Worm (Caenorhabditis elegans) whole organism, L1 larva: ENCODE results near the gene srj-53.
A peak's percentile ranks its signal among the peaks of the same experiment; 100 is the strongest.

Experiments
- ama-1 ChIP-seq: fragments of 150-350 bp; optimal IDR thresholded peaks from 2 replicates; lab custom pipeline; 2014
- blmp-1 ChIP-seq: fragments of 150-350 bp; optimal IDR thresholded peaks from 2 replicates; lab custom pipeline; 2014; ENCODE audit warnings: missing biosample characterization, missing genetic modification characterization
- dpl-1 ChIP-seq, 3 experiments: fragments of 150-350 bp in 2 of 3; sonication (generic microtip) in 1 of 3; optimal IDR thresholded peaks; 2 replicates each; lab custom pipeline; 2014 to 2017; ENCODE audit warnings: missing biosample characterization in 3 of 3, missing genetic modification characterization in 3 of 3, missing genetic modification reagents in 3 of 3
- efl-1 ChIP-seq, 4 experiments: fragments of 150-350 bp; optimal IDR thresholded peaks in 3 of 4; peaks in 1 of 4; 1 replicate in 1 of 4; 2 replicates in 3 of 4; lab custom pipeline; 2014; ENCODE audit warnings: missing biosample characterization in 2 of 4, missing genetic modification characterization in 2 of 4, missing genetic modification reagents in 2 of 4
- egl-13 ChIP-seq: sonication (generic microtip); optimal IDR thresholded peaks from 2 replicates; lab custom pipeline; 2016; ENCODE audit warnings: missing genotype, missing genetic modification reagents, missing genetic modification characterization, missing compliant biosample characterization
- elt-2 ChIP-seq: sonication (generic microtip); optimal IDR thresholded peaks from 2 replicates; lab custom pipeline; 2016; ENCODE audit warnings: missing genetic modification characterization, mild to moderate bottlenecking, inconsistent platforms, missing compliant biosample characterization, missing genetic modification reagents
- fkh-8 ChIP-seq: sonication (generic microtip); optimal IDR thresholded peaks from 2 replicates; lab custom pipeline; 2016; ENCODE audit warnings: mild to moderate bottlenecking, missing genetic modification characterization, missing compliant biosample characterization
- lin-39 ChIP-seq: fragments of 150-350 bp; optimal IDR thresholded peaks from 2 replicates; lab custom pipeline; 2014; ENCODE audit warnings: missing biosample characterization, missing genetic modification reagents, missing genetic modification characterization
- lsy-2 ChIP-seq, 2 experiments: fragments of 150-350 bp; optimal IDR thresholded peaks; 2 replicates each; lab custom pipeline; 2014; ENCODE audit warnings: missing biosample characterization in 2 of 2, missing genetic modification characterization in 2 of 2
- mdl-1 ChIP-seq, 2 experiments: fragments of 150-350 bp; optimal IDR thresholded peaks; 2 replicates each; lab custom pipeline; 2014 to 2017; ENCODE audit warnings: missing biosample characterization in 2 of 2, missing genetic modification characterization in 2 of 2, inconsistent platforms in 1 of 2
- nhr-47 ChIP-seq: sonication (generic microtip); optimal IDR thresholded peaks from 2 replicates; lab custom pipeline; 2016; ENCODE audit warnings: mild to moderate bottlenecking, missing genetic modification characterization, moderate library complexity, missing compliant biosample characterization
- nhr-85 ChIP-seq: sonication (generic microtip); peaks from one replicate; lab custom pipeline; 2016; ENCODE audit warnings: missing genetic modification characterization, inconsistent platforms, missing compliant biosample characterization
- pax-3 ChIP-seq: fragments of 200-800 bp; sonication (Bioruptor generic); optimal IDR thresholded peaks from 2 replicates; lab custom pipeline; 2018; ENCODE audit warnings: mild to moderate bottlenecking, missing genetic modification characterization, moderate library complexity, missing compliant biosample characterization
- rnt-1 ChIP-seq: sonication (generic microtip); optimal IDR thresholded peaks from 2 replicates; lab custom pipeline; 2016; ENCODE audit warnings: mild to moderate bottlenecking, missing genetic modification characterization, moderate library complexity, missing compliant biosample characterization
- skn-1 ChIP-seq: fragments of 150-350 bp; optimal IDR thresholded peaks from 2 replicates; lab custom pipeline; 2014; ENCODE audit warnings: missing biosample characterization, missing genetic modification characterization
- snu-23 ChIP-seq: sonication (generic microtip); optimal IDR thresholded peaks from 2 replicates; lab custom pipeline; 2016; ENCODE audit warnings: missing genetic modification characterization, missing compliant biosample characterization
- sox-4 ChIP-seq: sonication (generic microtip); optimal IDR thresholded peaks from 2 replicates; lab custom pipeline; 2016; ENCODE audit warnings: missing genetic modification characterization, missing compliant biosample characterization
- sup-37 ChIP-seq: fragments of 200-800 bp; sonication (Bioruptor generic); optimal IDR thresholded peaks from 2 replicates; lab custom pipeline; 2018; ENCODE audit warnings: mild to moderate bottlenecking, missing genetic modification characterization, missing compliant biosample characterization
- swsn-7 ChIP-seq: sonication (generic microtip); optimal IDR thresholded peaks from 2 replicates; lab custom pipeline; 2016; ENCODE audit warnings: missing genetic modification characterization, missing compliant biosample characterization
- unc-130 ChIP-seq: fragments of 150-350 bp; optimal IDR thresholded peaks from 2 replicates; lab custom pipeline; 2017; ENCODE audit warnings: missing biosample characterization, missing genetic modification characterization, inconsistent platforms
- unc-30 ChIP-seq: sonication (generic microtip); optimal IDR thresholded peaks from 2 replicates; lab custom pipeline; 2017; ENCODE audit warnings: missing biosample characterization, missing genetic modification characterization
- zip-4 ChIP-seq: fragments of 200-800 bp; sonication (Bioruptor generic); optimal IDR thresholded peaks from 2 replicates; lab custom pipeline; 2018; ENCODE audit warnings: mild to moderate bottlenecking, missing genetic modification characterization, moderate library complexity, missing compliant biosample characterization

The srj-53 gene

ce11 chrV:695914-696313 is 1.4 kb upstream of the srj-53 start, which contains the start of gene srj-52:
TSS of gene srj-52 (minus strand) at chrV:696014.
- no peak for TF ChIP-seq mdl-1 (tag; optimal IDR thresholded peaks at IDR 0.05; lab: Kevin White, UChicago)
- no peak for TF ChIP-seq unc-30
- no peak for TF ChIP-seq rnt-1 (tag; lab: Kevin White, UChicago)
- no peak for TF ChIP-seq pax-3 (tag; lab: Kevin White, UChicago)
- TF ChIP-seq skn-1: no peak

ce11 chrV:692720-693422 is 1.7 kb downstream of the srj-53 start, which contains the start of gene srx-4:
TSS of gene srx-4 (minus strand) at chrV:692770.
- TF ChIP-seq lin-39 (tag; lab: Kevin White, UChicago): no peak
- no peak for TF ChIP-seq zip-4 (GFP tag; lab: Kevin White, UChicago)
- TF ChIP-seq unc-130 (tag; lab: Kevin White, UChicago): no peak

- TF ChIP-seq lsy-2 (tag; optimal IDR thresholded peaks at IDR 0.05; lab: Kevin White, UChicago): no peak
- TF ChIP-seq blmp-1 (tag; lab: Kevin White, UChicago): no peak
- TF ChIP-seq snu-23 (GFP tag; lab: Kevin White, UChicago): no peak
- no peak for TF ChIP-seq rnt-1 (tag; lab: Kevin White, UChicago)
- no peak for TF ChIP-seq ama-1
These were observed 5.0 kb downstream of the srj-53 start for ce11 chrV:689538-689937.

ce11 chrV:687384-687783 is 7.1 kb downstream of the srj-53 start, which contains the start of gene H25P19.1:
TSS of gene H25P19.1 (plus strand) at chrV:687684.
- TF ChIP-seq dpl-1 (GFP tag; optimal IDR thresholded peaks at IDR 0.05; lab: Kevin White, UChicago) (no peak), blmp-1 (tag; lab: Kevin White, UChicago) (peak; percentile 66)

- no peak for TF ChIP-seq nhr-47 (tag; lab: Kevin White, UChicago)
- TF ChIP-seq efl-1 (optimal IDR thresholded peaks at IDR 0.05; lab: Kevin White, UChicago): no peak
- peak in 1 of 2 experiments; percentile 15 for TF ChIP-seq efl-1 (GFP tag; optimal IDR thresholded peaks at IDR 0.05 in 1 of 2; lab: Kevin White, UChicago)
- peak; percentile 33 for TF ChIP-seq elt-2 (tag; lab: Kevin White, UChicago)
These were observed 10.7 kb downstream of the srj-53 start, which contains the start of gene F31F4.1 for ce11 chrV:683858-684257. TSS of gene F31F4.1 (plus strand) at chrV:684060.

- TF ChIP-seq egl-13 (tag; lab: Kevin White, UChicago) (no peak), sox-4 (peak; percentile 56), swsn-7 (tag; lab: Kevin White, UChicago) (no peak), fkh-8 (peak; percentile 49)
- TF ChIP-seq, all 84 proteins: peak for 2
These were observed 12.5 kb downstream of the srj-53 start, which contains the start of gene srx-23 for ce11 chrV:682031-682430. TSS of gene srx-23 (plus strand) at chrV:682331.

- TF ChIP-seq efl-1 (optimal IDR thresholded peaks at IDR 0.05; lab: Kevin White, UChicago): no peak
- TF ChIP-seq efl-1 (GFP tag; optimal IDR thresholded peaks at IDR 0.05 in 1 of 2; lab: Kevin White, UChicago): peak in 1 of 2 experiments; percentile 65
- TF ChIP-seq sup-37 (GFP tag; lab: Kevin White, UChicago): no peak
These were observed 14.9 kb downstream of the srj-53 start, which contains the start of gene srx-22 for ce11 chrV:679663-680062. TSS of gene srx-22 (plus strand) at chrV:679963.

ce11 chrV:676550-677084 is 17.9 kb downstream of the srj-53 start, which contains the start of the genes fbxa-72 and srx-21:
TSS of gene fbxa-72 (minus strand) at chrV:676753.
TSS of gene srx-21 (plus strand) at chrV:677034.
- no peak for TF ChIP-seq elt-2 (tag; lab: Kevin White, UChicago)
- peak; percentile 23 for TF ChIP-seq nhr-85 (tag; lab: Kevin White, UChicago)
- peak; percentile 50 for TF ChIP-seq blmp-1 (tag; lab: Kevin White, UChicago)
